Worm (Caenorhabditis elegans): ENCODE measurements around the gene dmd-9.
"Not testable (repeated sequence)": the region's sequence is repeated elsewhere in the genome, so short reads cannot be mapped to it uniquely, and the experiment has no call there.

Gene dmd-9

DNA sequence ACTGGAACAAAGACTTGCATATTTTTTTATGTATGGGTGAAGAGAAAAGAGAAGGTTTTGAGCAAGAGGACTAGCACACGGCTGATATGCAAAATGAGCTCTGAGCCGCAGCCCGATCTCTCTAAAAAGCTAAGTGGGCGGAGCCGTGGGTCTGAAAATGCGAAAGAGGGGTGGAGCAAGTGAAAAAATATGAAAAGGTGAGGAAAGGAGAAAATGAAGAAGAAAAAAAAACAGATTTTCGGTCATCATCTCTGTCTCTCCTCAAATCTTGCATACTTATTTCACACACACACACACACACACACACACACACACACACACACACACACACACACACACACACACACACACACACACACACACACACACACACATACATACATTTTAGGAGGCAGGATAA, at the start of gene dmd-9:
Gene dmd-9 (minus strand): TSS at position 101 of the 400 bp plus-strand sequence.
- TF ChIP-seq unc-62 (GFP tag; optimal IDR thresholded peaks at IDR 0.05), result no peak

DNA sequence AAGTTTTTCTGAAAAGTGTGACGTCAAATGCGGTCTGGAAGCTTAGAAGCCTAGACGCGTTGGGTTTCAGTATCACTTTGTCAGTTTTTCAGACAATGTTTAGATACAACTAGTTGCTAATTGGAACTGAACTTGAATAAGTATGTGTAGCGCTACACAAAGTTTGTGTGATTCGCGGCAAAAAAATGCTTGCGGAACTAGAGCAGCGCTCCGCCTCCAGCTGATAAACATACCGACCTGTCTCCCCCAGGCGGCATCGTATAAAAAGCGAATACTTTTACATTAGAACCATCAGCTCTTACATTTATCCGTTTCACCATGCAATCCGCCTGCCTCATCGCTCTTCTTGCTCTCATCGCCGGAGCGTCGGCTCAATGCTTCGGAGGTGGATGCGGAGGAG, 49.3 kb upstream of the dmd-9 start, which contains the start of gene idpp-12:
Gene idpp-12 (plus strand): TSS at position 301 of the 400 bp plus-strand sequence.
- not testable (repeated sequence) for TF ChIP-seq unc-62 (GFP tag; optimal IDR thresholded peaks at IDR 0.05)

DNA sequence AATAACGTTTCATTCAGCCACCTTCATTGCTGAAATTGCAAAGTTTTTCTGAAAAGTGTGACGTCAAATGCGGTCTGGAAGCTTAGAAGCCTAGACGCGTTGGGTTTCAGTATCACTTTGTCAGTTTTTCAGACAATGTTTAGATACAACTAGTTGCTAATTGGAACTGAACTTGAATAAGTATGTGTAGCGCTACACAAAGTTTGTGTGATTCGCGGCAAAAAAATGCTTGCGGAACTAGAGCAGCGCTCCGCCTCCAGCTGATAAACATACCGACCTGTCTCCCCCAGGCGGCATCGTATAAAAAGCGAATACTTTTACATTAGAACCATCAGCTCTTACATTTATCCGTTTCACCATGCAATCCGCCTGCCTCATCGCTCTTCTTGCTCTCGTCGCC, 47.7 kb upstream of the dmd-9 start, which contains the start of gene W08E12.4:
Gene W08E12.4 (plus strand): TSS at position 301 of the 400 bp plus-strand sequence.
- TF ChIP-seq unc-62 (GFP tag; optimal IDR thresholded peaks at IDR 0.05), result not testable (repeated sequence)

DNA sequence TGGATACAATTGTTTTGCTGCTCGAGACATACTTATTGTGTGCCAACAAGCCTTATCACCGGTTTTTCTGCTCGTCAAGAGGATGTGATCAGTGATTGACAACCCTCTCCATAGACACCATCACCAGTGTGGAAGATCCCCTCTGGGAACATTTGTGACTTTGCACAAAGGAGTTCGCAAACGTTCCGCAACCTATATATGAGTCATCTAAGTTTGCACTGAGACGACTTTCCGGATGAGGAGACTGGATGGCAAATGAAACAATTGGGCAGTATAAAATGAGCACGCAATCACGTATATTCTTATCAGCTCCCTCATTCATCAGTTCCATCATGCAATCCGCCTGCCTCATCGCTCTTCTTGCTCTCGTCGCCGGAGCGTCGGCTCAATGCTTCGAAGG, 46.1 kb upstream of the dmd-9 start, which contains the start of gene W08E12.5:
Gene W08E12.5 (plus strand): TSS at position 301 of the 400 bp plus-strand sequence.
- TF ChIP-seq unc-62 (GFP tag; optimal IDR thresholded peaks at IDR 0.05), result no peak

DNA sequence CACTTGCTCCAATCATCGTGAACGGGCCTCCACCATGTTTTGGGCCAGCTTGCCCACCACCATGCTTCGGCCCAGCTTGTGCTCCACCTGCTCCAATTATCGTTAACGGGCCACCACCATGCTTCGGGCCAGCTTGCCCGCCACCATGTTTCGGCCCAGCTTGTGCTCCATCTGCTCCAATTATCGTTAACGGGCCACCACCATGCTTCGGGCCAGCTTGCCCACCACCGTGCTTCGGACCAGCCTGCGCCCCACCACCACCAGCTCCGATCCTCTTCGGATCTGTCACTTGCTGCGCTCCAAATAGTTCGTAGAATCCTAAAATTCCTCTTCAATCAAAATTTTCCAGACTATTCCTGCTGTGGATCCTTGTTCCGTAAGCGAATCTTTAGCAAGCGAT, 44.9 kb upstream of the dmd-9 start:
- TF ChIP-seq unc-62 (GFP tag; optimal IDR thresholded peaks at IDR 0.05), result no peak

DNA sequence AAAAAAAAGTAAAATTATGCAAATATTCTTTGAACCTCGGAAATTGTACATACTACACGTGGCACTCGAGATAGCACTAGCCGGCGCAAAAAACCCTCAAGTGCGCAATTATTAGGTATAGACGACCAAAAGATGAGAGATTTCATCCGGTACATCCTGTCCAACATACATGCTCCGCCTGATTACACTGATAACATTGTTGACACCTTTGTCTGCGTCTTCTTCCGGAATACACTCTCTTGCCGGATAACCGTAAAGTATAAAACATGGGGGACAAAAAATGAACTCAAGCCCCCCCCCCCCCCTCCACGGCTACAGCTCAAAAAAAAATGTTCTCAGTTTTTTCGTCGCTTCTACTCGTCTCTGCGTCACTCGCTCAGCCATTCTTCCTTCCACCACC, 44.0 kb upstream of the dmd-9 start, which contains the start of gene W08E12.6:
Gene W08E12.6 (plus strand): TSS at position 301 of the 400 bp plus-strand sequence.
- no peak for TF ChIP-seq unc-62 (GFP tag; optimal IDR thresholded peaks at IDR 0.05)

DNA sequence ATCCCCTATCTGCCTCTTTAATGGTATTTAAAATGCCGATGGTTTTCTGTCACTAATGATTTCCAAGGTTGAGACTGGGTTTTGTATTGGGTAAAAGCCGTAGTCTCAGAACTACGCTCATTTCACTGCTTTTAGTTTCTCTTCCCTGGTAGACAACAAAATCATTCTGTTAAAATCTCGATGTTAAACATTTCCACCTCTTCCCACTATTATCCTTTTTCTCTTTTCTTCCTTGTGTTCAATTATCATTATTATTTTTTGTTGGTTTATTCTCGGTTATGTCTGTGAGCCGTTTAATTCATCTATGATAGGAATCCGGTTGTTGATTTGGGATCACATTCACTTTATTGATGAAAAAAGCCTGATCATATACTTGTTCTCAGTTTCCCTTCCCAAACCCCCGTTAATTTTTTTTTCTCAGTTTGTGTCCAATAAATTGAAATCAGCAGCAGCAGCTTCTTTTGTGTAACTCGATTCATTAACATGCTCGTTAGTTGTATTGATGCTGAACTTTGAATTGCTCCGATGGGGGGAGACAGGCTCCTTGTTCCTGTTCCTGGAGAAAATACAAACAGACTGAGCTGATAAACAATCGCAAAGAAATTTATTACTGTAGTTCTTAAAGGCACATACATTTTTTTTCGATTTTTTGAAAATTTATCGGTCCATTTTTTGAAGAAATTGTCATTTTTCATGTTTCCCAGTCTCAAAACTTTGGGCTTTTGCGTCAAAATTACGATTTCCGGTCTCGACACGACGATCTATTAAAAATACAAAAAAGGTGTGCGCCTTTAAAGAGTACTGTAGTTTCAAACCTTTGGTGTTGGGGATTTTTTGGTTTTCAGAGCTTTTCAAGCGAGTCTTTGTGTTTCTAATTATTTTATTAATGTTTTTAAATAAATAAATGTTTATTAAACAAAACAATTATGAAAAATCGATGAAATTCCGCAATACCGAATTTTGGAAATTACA, 42.5 kb upstream of the dmd-9 start:
- no peak for TF ChIP-seq unc-62 (GFP tag; optimal IDR thresholded peaks at IDR 0.05)

DNA sequence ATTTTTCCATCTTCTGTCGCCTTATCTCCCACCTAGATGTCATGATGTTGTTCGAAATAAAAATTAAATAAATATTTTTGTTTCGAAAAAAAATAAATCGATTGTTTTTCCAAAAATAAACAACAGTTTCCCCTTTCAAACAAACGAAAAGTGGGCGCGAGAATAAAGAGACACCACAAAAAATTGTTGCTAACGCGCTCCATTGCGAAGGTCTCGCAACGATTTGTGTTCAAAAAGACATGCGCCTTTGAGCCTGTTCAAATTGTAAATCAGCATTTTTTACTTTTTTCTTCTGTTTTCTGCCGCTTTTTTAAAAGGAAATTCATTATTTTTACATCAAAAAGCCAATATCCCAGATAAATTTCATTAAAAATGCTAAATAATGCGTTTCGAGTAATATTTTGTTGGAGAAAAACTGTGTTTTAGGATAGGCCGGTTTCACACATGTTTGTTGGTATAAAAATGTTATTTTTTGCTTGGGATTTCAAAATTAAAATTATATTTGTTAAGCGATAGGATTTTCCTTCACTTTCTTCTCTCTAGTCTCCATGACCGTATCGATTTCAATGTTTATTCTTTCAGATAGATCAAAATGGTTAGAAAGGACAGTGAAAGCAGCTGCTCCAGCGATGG, 40.3 kb upstream of the dmd-9 start, which contains the start of gene W08E12.7:
Gene W08E12.7 (plus strand): TSS at position 583 of the 633 bp plus-strand sequence.
- TF ChIP-seq unc-62 (GFP tag; optimal IDR thresholded peaks at IDR 0.05), result no peak

DNA sequence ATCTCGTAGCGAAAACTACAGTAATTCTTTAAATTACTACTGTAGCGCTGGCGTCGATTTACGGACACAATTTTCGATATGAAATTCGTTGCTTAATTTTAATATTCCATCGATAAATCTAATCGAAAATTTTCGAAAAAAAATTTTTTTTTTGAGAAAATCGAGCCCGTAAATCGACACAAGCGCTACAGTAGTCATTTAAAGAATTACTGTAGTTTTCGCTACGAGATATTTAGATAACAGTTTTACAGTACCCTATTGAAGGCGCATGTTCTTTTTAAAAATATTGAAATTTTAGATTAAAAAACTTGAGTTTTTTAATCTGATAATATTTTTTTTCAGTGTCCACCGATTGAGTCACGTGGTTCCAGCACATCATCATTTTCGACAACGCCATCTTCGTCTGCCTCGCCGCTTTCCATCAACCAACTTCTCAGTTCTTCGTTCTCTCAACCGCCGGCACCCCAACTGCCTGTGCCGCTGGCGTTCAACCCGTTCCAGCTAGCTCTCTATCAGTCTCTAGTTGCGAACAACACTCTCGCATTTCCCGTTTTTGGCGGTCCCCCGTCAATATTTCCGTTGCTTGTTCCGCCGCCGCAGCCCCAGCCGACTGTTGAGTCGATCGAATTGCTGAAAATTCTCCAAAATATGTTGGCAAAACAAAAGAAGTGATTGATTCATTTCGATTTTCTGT, 39.6 kb upstream of the dmd-9 start:
- TF ChIP-seq unc-62 (GFP tag; optimal IDR thresholded peaks at IDR 0.05), result no peak

DNA sequence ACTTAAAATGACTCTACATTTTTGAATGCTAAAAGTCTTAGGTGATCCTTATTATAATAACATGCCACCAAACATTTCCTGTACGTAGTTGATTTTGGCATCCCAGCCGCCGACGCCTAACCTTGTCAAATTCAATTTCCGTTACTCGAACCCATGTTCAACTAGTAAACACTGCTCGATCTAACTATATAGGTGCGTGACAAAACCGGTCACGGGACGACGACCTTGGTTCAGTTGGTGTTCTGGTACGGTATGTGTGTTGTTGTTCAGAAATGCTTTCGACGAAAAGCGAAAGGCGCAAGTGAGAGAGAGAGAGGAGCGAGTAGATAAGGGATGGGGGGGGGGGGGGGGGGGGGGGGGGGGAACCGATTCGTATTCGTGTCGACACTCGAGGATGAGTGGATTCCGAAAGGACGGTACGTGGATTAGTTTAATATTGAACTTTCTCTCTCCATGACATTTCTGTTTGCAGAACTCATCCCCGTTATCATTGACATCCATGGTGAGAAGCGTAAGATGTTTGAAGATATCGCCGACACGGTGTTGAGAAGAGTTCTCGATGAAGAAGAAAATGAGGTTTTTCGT, 37.7 kb upstream of the dmd-9 start, which contains the start of gene W08E12.8:
Gene W08E12.8 (plus strand): TSS at position 395 of the 585 bp plus-strand sequence.
- TF ChIP-seq unc-62 (GFP tag; optimal IDR thresholded peaks at IDR 0.05), result no peak

DNA sequence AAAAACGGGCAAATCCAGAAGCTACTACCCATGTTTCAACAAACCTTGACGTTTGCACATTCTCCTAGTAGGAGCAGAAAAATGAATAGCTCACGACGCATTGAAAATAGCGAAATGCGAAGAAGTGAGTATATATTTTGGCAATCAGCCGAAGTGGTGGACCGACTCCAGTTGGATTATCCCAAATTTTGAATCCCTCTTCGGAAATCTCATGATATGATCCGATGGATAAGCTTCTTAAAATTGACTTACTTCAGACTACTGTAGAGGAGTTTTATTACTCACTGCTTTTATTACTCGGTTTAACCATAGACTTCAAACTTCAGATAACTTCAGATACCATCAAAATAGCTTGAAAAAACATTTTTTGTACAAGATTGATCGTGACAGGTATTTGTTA, 34.9 kb upstream of the dmd-9 start, which contains the start of gene gcy-23:
Gene gcy-23 (minus strand): TSS at position 101 of the 400 bp plus-strand sequence.
- no peak for TF ChIP-seq unc-62 (GFP tag; optimal IDR thresholded peaks at IDR 0.05)

DNA sequence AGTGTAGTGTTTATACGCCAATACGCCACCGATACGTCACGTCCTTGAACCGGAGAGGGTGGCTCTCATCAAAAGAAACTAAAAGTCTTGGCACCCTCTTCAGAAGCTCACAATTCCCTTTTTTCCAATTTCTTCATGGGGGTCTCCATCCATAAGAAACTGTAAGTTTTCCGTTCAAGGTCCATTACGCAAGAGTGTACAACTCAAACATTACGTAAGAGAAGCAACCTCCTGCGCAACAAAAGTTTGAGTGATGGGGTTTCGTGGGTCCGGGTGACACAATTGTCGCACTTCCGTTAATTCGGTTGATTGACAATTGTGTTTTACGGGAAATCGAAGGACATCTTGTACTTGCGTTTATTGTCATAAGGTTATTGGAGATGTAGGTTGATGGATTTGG, 24.5 kb upstream of the dmd-9 start:
- no peak for TF ChIP-seq unc-62 (GFP tag; optimal IDR thresholded peaks at IDR 0.05)

DNA sequence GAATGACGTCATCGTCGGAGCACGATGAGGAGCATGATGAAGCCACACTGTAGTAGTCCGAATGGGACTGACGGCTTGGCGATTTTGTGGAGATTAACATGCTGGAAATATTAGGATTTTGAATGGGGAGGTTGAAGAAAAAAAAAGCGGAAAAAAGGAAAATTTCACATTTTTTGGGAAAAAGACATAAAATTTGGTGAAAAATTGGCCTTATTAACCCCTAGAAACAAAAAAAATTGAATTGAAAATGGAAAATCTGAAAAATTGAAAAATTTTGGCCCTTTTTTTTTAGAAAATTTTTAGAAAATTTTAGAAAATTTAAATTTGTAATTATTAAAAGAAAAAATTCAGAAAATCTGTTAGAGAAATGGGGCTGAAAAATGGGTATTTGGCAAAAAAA, 19.0 kb upstream of the dmd-9 start, which contains the start of gene T26C12.3:
Gene T26C12.3 (minus strand): TSS at position 101 of the 400 bp plus-strand sequence.
- TF ChIP-seq unc-62 (GFP tag; optimal IDR thresholded peaks at IDR 0.05), result no peak

DNA sequence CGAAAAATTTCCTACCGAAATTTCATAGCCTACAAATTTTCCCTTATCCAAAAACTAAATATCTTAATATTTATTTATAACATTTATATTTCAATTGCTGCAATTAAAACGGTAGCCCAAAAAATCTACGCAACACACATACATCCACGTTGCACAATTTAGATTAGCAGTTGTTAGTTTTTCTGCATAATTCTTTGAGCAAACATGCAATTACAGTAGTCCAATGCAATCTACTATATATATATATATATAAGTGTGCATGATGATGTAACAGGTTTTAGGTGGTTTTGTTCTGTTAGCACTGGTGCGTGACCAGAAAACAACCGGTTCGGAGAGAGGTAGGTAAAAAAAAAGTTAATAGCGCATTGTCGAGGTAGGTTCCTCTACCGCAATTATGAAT, 17.0 kb upstream of the dmd-9 start:
- no peak for TF ChIP-seq unc-62 (GFP tag; optimal IDR thresholded peaks at IDR 0.05)

DNA sequence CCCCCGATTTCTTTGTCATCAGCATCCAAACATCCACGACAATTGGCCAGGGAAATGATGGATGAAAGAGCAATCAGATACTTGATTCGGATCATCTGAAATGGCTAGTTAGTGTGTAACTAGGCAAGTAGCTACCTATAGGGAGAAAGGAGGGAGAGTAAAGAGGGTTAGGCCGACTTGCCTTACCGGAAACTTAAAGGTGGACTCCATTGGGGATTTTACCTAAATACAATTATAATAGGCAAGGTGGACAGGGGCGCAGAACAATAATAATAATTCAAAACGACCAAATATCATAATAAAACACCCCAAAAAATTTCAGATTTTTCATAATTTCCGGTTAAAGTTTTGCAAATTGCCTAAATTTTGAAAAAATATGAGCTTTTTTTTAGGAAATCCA, 13.2 kb upstream of the dmd-9 start, which contains the start of gene clec-173:
Gene clec-173 (minus strand): TSS at position 101 of the 400 bp plus-strand sequence.
- TF ChIP-seq unc-62 (GFP tag; optimal IDR thresholded peaks at IDR 0.05), result no peak
